Worm (Caenorhabditis elegans): ENCODE results near the gene Y49F6B.2.
A peak's percentile ranks its signal among the peaks of the same experiment; 100 is the strongest.

ce11 chrII:3520988-3521850 is 18.5 kb downstream of the Y49F6B.2 start, which contains the start of gene W09G10.9:
- TF ChIP-seq R02D3.7 (tag; optimal IDR thresholded peaks at IDR 0.05) (no peak), nhr-23 (tag; optimal IDR thresholded peaks at IDR 0.05) (peak; percentile 40), ama-1 (optimal IDR thresholded peaks at IDR 0.05) (no peak), elt-1 (tag; optimal IDR thresholded peaks at IDR 0.05) (no peak), egl-27 (tag; optimal IDR thresholded peaks at IDR 0.05) (no peak), nhr-28 (tag; optimal IDR thresholded peaks at IDR 0.05) (no peak)

Measured in whole organism, L3 larva.